Worm (Caenorhabditis elegans) whole organism, L1 larva: ENCODE measurements around the gene F40F8.12.
A peak's percentile ranks its signal among the peaks of the same experiment; 100 is the strongest.

Experiments
- efl-3 ChIP-seq: fragments of 200-800 bp; sonication (Bioruptor generic); optimal IDR thresholded peaks from 2 replicates; lab custom pipeline; 2018; ENCODE audit warnings: mild to moderate bottlenecking, missing genetic modification characterization, missing compliant biosample characterization
- jun-1 ChIP-seq: fragments of 150-350 bp; optimal IDR thresholded peaks from 2 replicates; lab custom pipeline; 2014; ENCODE audit warnings: missing biosample characterization, missing genetic modification reagents, missing genetic modification characterization
- lin-15B ChIP-seq: fragments of 150-350 bp; sonication (generic microtip); optimal IDR thresholded peaks from 3 replicates; lab custom pipeline; 2014; ENCODE audit warnings: missing biosample characterization, missing genetic modification characterization
- lsy-2 ChIP-seq, 2 experiments: fragments of 150-350 bp; optimal IDR thresholded peaks; 2 replicates each; lab custom pipeline; 2014; ENCODE audit warnings: missing biosample characterization in 2 of 2, missing genetic modification characterization in 2 of 2
- unc-62 ChIP-seq: fragments of 150-350 bp; optimal IDR thresholded peaks from 2 replicates; lab custom pipeline; 2014; ENCODE audit warnings: missing biosample characterization, missing genetic modification reagents, missing genetic modification characterization
- ztf-4 ChIP-seq: fragments of 150-350 bp; optimal IDR thresholded peaks from 2 replicates; lab custom pipeline; 2014; ENCODE audit warnings: missing biosample characterization, missing genetic modification characterization

ce11 chrII:11132542-11132941 lies 2.9 kb downstream of the F40F8.12 start, which contains the start of gene F40F8.11:
- TF ChIP-seq lsy-2 (tag; optimal IDR thresholded peaks at IDR 0.05; lab: Kevin White, UChicago), result peak; percentile 66 to 78
- no peak for TF ChIP-seq ztf-4
- TF ChIP-seq efl-3, result no peak
- no peak for TF ChIP-seq unc-62 (GFP tag; lab: Kevin White, UChicago)
- TF ChIP-seq lin-15B, result no peak
- TF ChIP-seq jun-1 (tag; lab: Kevin White, UChicago), result no peak
